Fruit fly (Drosophila melanogaster) whole organism, embryonic: ENCODE data around the gene wda.

Experiments used
- Bgb ChIP-seq: fragments of 200-800 bp; sonication (Bioruptor generic); IDR thresholded peaks from 2 replicates; pipeline ENCODE4 v1.3.6; 2022; ENCODE audit warnings: missing biosample characterization, missing genetic modification characterization; ENCODE audit not compliant: partially characterized antibody
- Blimp-1 ChIP-seq: fragments of 200-800 bp; sonication (Bioruptor generic); optimal IDR thresholded peaks from 3 replicates; lab custom pipeline; 2018; ENCODE audit warnings: missing biosample characterization, missing genetic modification characterization, mild to moderate bottlenecking, moderate library complexity, missing genetic modification reagents
- CG10147 ChIP-seq: fragments of 200-800 bp; sonication (Bioruptor generic); optimal IDR thresholded peaks from 2 replicates; lab custom pipeline; 2019; ENCODE audit warnings: missing biosample characterization, mild to moderate bottlenecking, missing genetic modification characterization, moderate library complexity
- CG16815 ChIP-seq: fragments of 200-800 bp; sonication (Bioruptor generic); optimal IDR thresholded peaks from 3 replicates; lab custom pipeline; 2017; ENCODE audit warnings: missing biosample characterization, mild to moderate bottlenecking, missing genetic modification characterization
- CG17328 ChIP-seq: fragments of 200-800 bp; sonication (Bioruptor generic); IDR thresholded peaks from 2 replicates; pipeline ENCODE4 v1.3.6; 2022; ENCODE audit warnings: missing biosample characterization, missing genetic modification characterization
- CG17802 ChIP-seq: fragments of 200-800 bp; sonication (Bioruptor generic); optimal IDR thresholded peaks from 2 replicates; lab custom pipeline; 2018; ENCODE audit warnings: missing biosample characterization, mild to moderate bottlenecking, missing genetic modification characterization, moderate library complexity
- CG18619 ChIP-seq: fragments of 200-800 bp; sonication (Bioruptor generic); optimal IDR thresholded peaks from 3 replicates; lab custom pipeline; 2017; ENCODE audit warnings: missing biosample characterization, mild to moderate bottlenecking, missing genetic modification characterization
- CG2712 ChIP-seq: fragments of 200-800 bp; optimal IDR thresholded peaks from 3 replicates; lab custom pipeline; 2019; ENCODE audit warnings: missing biosample characterization, mild to moderate bottlenecking, missing genetic modification characterization, moderate library complexity
- CG2889 ChIP-seq: fragments of 200-800 bp; sonication (Bioruptor generic); IDR thresholded peaks from 3 replicates; pipeline ENCODE4 v1.3.6; 2022; ENCODE audit warnings: missing biosample characterization, missing genetic modification characterization
- CG31441 ChIP-seq: fragments of 200-800 bp; sonication (Bioruptor generic); IDR thresholded peaks from 2 replicates; pipeline ENCODE4 v1.3.6; 2022; ENCODE audit warnings: missing biosample characterization, missing genetic modification characterization
- CG3281 ChIP-seq: fragments of 200-800 bp; sonication (Bioruptor generic); optimal IDR thresholded peaks from 3 replicates; lab custom pipeline; 2017; ENCODE audit warnings: missing biosample characterization, mild to moderate bottlenecking, missing genetic modification characterization
- CG3847 ChIP-seq: fragments of 200-800 bp; sonication (Bioruptor generic); IDR thresholded peaks from 2 replicates; pipeline ENCODE4 v1.3.6; 2022; ENCODE audit warnings: missing biosample characterization, missing genetic modification characterization
- CG43689 ChIP-seq: fragments of 200-800 bp; sonication (Bioruptor generic); IDR thresholded peaks from 2 replicates; pipeline ENCODE4 v1.3.6; 2022; ENCODE audit warnings: missing biosample characterization, missing genetic modification characterization
- CG4617 ChIP-seq: fragments of 200-800 bp; sonication (Bioruptor generic); optimal IDR thresholded peaks from 3 replicates; lab custom pipeline; 2016; ENCODE audit warnings: missing biosample characterization, missing genetic modification characterization, borderline replicate concordance
- CG6813 ChIP-seq: fragments of 200-800 bp; sonication (Bioruptor generic); optimal IDR thresholded peaks from 2 replicates; lab custom pipeline; 2017; ENCODE audit warnings: missing biosample characterization, missing genetic modification characterization, mild to moderate bottlenecking, moderate library complexity, missing genetic modification reagents
- CG7745 ChIP-seq: fragments of 200-800 bp; sonication (Bioruptor generic); optimal IDR thresholded peaks from 2 replicates; lab custom pipeline; 2018; ENCODE audit warnings: missing biosample characterization, mild to moderate bottlenecking, missing genetic modification characterization, moderate library complexity
- CG8089 ChIP-seq: fragments of 200-800 bp; sonication (Bioruptor generic); optimal IDR thresholded peaks from 3 replicates; lab custom pipeline; 2016; ENCODE audit warnings: missing biosample characterization, missing genetic modification characterization
- CG9215 ChIP-seq: fragments of 200-800 bp; sonication (Bioruptor generic); IDR thresholded peaks from 2 replicates; pipeline ENCODE4 v1.3.6; 2022; ENCODE audit warnings: missing biosample characterization, missing genetic modification characterization
- CoRest ChIP-seq: fragments of 200-800 bp; sonication (Bioruptor generic); optimal IDR thresholded peaks from 3 replicates; lab custom pipeline; 2018; ENCODE audit warnings: missing biosample characterization, mild to moderate bottlenecking, missing genetic modification characterization, moderate library complexity
- ERR ChIP-seq: fragments of 200-800 bp; sonication (Bioruptor generic); optimal IDR thresholded peaks from 2 replicates; lab custom pipeline; 2016; ENCODE audit warnings: missing biosample characterization, missing genetic modification characterization
- Eip74EF ChIP-seq, 2 experiments: fragments of 200-800 bp in 1 of 2; fragments of >200 bp in 1 of 2; sonication (Bioruptor generic) in 1 of 2; optimal IDR thresholded peaks; 2 replicates each; lab custom pipeline; 2017 to 2019; ENCODE audit warnings: missing biosample characterization in 2 of 2, missing genetic modification characterization in 2 of 2, mild to moderate bottlenecking in 1 of 2, moderate library complexity in 1 of 2
- Hr51 ChIP-seq, 2 experiments: fragments of 200-800 bp; sonication (Bioruptor generic); optimal IDR thresholded peaks; 2 replicates in 1 of 2; 3 replicates in 1 of 2; lab custom pipeline; 2016 to 2018; ENCODE audit warnings: missing biosample characterization in 2 of 2, missing genetic modification characterization in 2 of 2, mild to moderate bottlenecking in 1 of 2, moderate library complexity in 1 of 2
- MTF-1 ChIP-seq: fragments of 200-800 bp; sonication (Bioruptor generic); optimal IDR thresholded peaks from 2 replicates; lab custom pipeline; 2018; ENCODE audit warnings: missing biosample characterization, mild to moderate bottlenecking, missing genetic modification characterization, borderline replicate concordance
- NfI ChIP-seq: fragments of 200-800 bp; sonication (Bioruptor generic); optimal IDR thresholded peaks from 3 replicates; lab custom pipeline; 2018; ENCODE audit warnings: missing biosample characterization, mild to moderate bottlenecking, missing genetic modification characterization, moderate library complexity
- Ravus ChIP-seq: fragments of 200-800 bp; sonication (Bioruptor generic); IDR thresholded peaks from 2 replicates; pipeline ENCODE4 v1.3.6; 2022; ENCODE audit warnings: missing biosample characterization, missing genetic modification characterization
- Spps ChIP-seq: fragments of 200-800 bp; sonication (Bioruptor generic); optimal IDR thresholded peaks from 2 replicates; lab custom pipeline; 2018; ENCODE audit warnings: missing biosample characterization, mild to moderate bottlenecking, missing genetic modification characterization
- ap ChIP-seq: fragments of 200-800 bp; sonication (Bioruptor generic); IDR thresholded peaks from 2 replicates; pipeline ENCODE4 v1.3.6; 2022; ENCODE audit warnings: missing biosample characterization, missing genetic modification characterization
- bbx ChIP-seq: fragments of 200-800 bp; sonication (Bioruptor generic); IDR thresholded peaks from 2 replicates; pipeline ENCODE4 v1.3.6; 2022; ENCODE audit warnings: missing biosample characterization, missing genetic modification characterization; ENCODE audit not compliant: partially characterized antibody
- bsh ChIP-seq, 2 experiments: fragments of 200-800 bp; sonication (Bioruptor generic); optimal IDR thresholded peaks; 2 replicates each; lab custom pipeline; 2017 to 2018; ENCODE audit warnings: mild to moderate bottlenecking in 2 of 2, missing biosample characterization in 2 of 2, missing genetic modification characterization in 2 of 2, moderate library complexity in 1 of 2
- chif ChIP-seq, 2 experiments: fragments of 200-800 bp; sonication (Bioruptor generic); optimal IDR thresholded peaks; 3 replicates each; lab custom pipeline; 2016; ENCODE audit warnings: missing biosample characterization in 2 of 2, missing genetic modification characterization in 2 of 2
- ewg ChIP-seq: fragments of 200-800 bp; sonication (Bioruptor generic); optimal IDR thresholded peaks from 3 replicates; lab custom pipeline; 2017; ENCODE audit warnings: mild to moderate bottlenecking, missing biosample characterization, missing genetic modification reagents, missing genetic modification characterization
- fd3F ChIP-seq: fragments of 200-800 bp; sonication (Bioruptor generic); optimal IDR thresholded peaks from 2 replicates; lab custom pipeline; 2018; ENCODE audit warnings: missing biosample characterization, mild to moderate bottlenecking, missing genetic modification characterization, moderate library complexity
- gcm ChIP-seq: fragments of 200-800 bp; sonication (Bioruptor generic); optimal IDR thresholded peaks from 2 replicates; lab custom pipeline; 2019; ENCODE audit warnings: missing biosample characterization, mild to moderate bottlenecking, missing genetic modification characterization, moderate library complexity
- ham ChIP-seq: fragments of 200-800 bp; sonication (Bioruptor generic); IDR thresholded peaks from 2 replicates; pipeline ENCODE4 v1.3.6; 2022; ENCODE audit warnings: missing biosample characterization, missing genetic modification characterization
- jing ChIP-seq: fragments of 200-800 bp; sonication (Bioruptor generic); optimal IDR thresholded peaks from 2 replicates; lab custom pipeline; 2018; ENCODE audit warnings: missing biosample characterization, mild to moderate bottlenecking, missing genetic modification characterization
- knrl ChIP-seq: fragments of 200-800 bp; sonication (Bioruptor generic); IDR thresholded peaks from 3 replicates; pipeline ENCODE4 v1.3.6; 2022; ENCODE audit warnings: missing biosample characterization, missing genetic modification characterization; ENCODE audit not compliant: partially characterized antibody
- lilli ChIP-seq: fragments of 200-800 bp; sonication (Bioruptor generic); optimal IDR thresholded peaks from 3 replicates; lab custom pipeline; 2016; ENCODE audit warnings: missing biosample characterization, missing genetic modification characterization
- maf-S ChIP-seq: fragments of 200-800 bp; sonication (Bioruptor generic); optimal IDR thresholded peaks from 2 replicates; lab custom pipeline; 2016; ENCODE audit warnings: missing biosample characterization, missing genetic modification characterization
- nmo ChIP-seq: fragments of 200-800 bp; sonication (Bioruptor generic); optimal IDR thresholded peaks from 2 replicates; lab custom pipeline; 2018; ENCODE audit warnings: missing biosample characterization, mild to moderate bottlenecking, missing genetic modification characterization, moderate library complexity
- nom ChIP-seq: fragments of 200-800 bp; sonication (Bioruptor generic); optimal IDR thresholded peaks from 2 replicates; lab custom pipeline; 2017; ENCODE audit warnings: missing biosample characterization, missing genetic modification characterization, mild to moderate bottlenecking, moderate library complexity, missing genetic modification reagents
- p53 ChIP-seq: fragments of 200-800 bp; sonication (Bioruptor generic); optimal IDR thresholded peaks from 2 replicates; lab custom pipeline; 2016; ENCODE audit warnings: missing biosample characterization, missing genetic modification characterization
- rib ChIP-seq: fragments of 200-800 bp; sonication (Bioruptor generic); IDR thresholded peaks from 2 replicates; pipeline ENCODE4 v1.3.6; 2022; ENCODE audit warnings: missing biosample characterization, missing genetic modification characterization
- tll ChIP-seq, 2 experiments: fragments of 200-800 bp in 1 of 2; fragments of >200 bp in 1 of 2; sonication (Bioruptor generic) in 1 of 2; optimal IDR thresholded peaks; 2 replicates each; lab custom pipeline; 2017 to 2019; ENCODE audit warnings: missing biosample characterization in 2 of 2, missing genetic modification characterization in 2 of 2, mild to moderate bottlenecking in 1 of 2, moderate library complexity in 1 of 2
- tup ChIP-seq: fragments of 200-800 bp; sonication (Bioruptor generic); optimal IDR thresholded peaks from 2 replicates; lab custom pipeline; 2016; ENCODE audit warnings: missing biosample characterization, mild to moderate bottlenecking, missing genetic modification characterization, moderate library complexity
- unpg ChIP-seq: fragments of 200-800 bp; sonication (Bioruptor generic); optimal IDR thresholded peaks from 3 replicates; lab custom pipeline; 2018; ENCODE audit warnings: missing biosample characterization, mild to moderate bottlenecking, missing genetic modification characterization, moderate library complexity
- vfl ChIP-seq: fragments of 200-800 bp; sonication (Bioruptor generic); optimal IDR thresholded peaks from 2 replicates; lab custom pipeline; 2016; ENCODE audit warnings: missing biosample characterization, missing genetic modification characterization
- zen2 ChIP-seq: fragments of 200-800 bp; sonication (Bioruptor generic); IDR thresholded peaks from 3 replicates; pipeline ENCODE4 v1.3.6; 2022; ENCODE audit warnings: missing biosample characterization, missing genetic modification characterization; ENCODE audit not compliant: partially characterized antibody
- zf30C ChIP-seq: fragments of 200-800 bp; sonication (Bioruptor generic); optimal IDR thresholded peaks from 3 replicates; lab custom pipeline; 2018; ENCODE audit warnings: missing biosample characterization, mild to moderate bottlenecking, missing genetic modification characterization

wda gene

dm6 chr3R:23295360-23295772 lies 37.5 kb upstream of the wda start:
- TF ChIP-seq Blimp-1 (GFP tag; lab: Kevin White, UChicago) (peak; percentile 9), unpg (GFP tag; lab: Kevin White, UChicago) (peak; percentile 45), zen2 (GFP tag; lab: Robert Waterston, UW) (peak; percentile 41; the same call in 1 of the 3 replicates), CG43689 (GFP tag; lab: Robert Waterston, UW) (no peak), nmo (peak; percentile 29), CG2889 (GFP tag; lab: Robert Waterston, UW) (no peak), knrl (peak; percentile 13; the same call in 1 of the 3 replicates), fd3F (GFP tag; lab: Kevin White, UChicago) (no peak), ERR (peak; percentile 13), CG10147 (GFP tag; lab: Kevin White, UChicago) (no peak), CG8089 (GFP tag; lab: Kevin White, UChicago) (peak; percentile 34), CG3281 (no peak), CG4617 (GFP tag; lab: Kevin White, UChicago) (no peak), ap (GFP tag; lab: Robert Waterston, UW) (no peak), CG3847 (GFP tag; lab: Robert Waterston, UW) (0 out of 2 replicates have a peak, but pooled peaks have one; percentile 24), chif (GFP tag; optimal IDR thresholded peaks at IDR 0.05; lab: Kevin White, UChicago) (peak in 1 of 2 experiments; percentile 14), jing (GFP tag; lab: Kevin White, UChicago) (peak; percentile 98), ewg (GFP tag; lab: Kevin White, UChicago) (peak; percentile 47), p53 (GFP tag; lab: Kevin White, UChicago) (no peak), Eip74EF (GFP tag; optimal IDR thresholded peaks at IDR 0.05; lab: Kevin White, UChicago) (no peak), CG6813 (GFP tag; lab: Kevin White, UChicago) (peak; percentile 36), CG17802 (no peak), CG9215 (GFP tag; lab: Robert Waterston, UW) (no peak), CG18619 (GFP tag; lab: Kevin White, UChicago) (no peak), gcm (GFP tag; lab: Kevin White, UChicago) (peak; percentile 19), Spps (tag; lab: Kevin White, UChicago) (no peak), CoRest (peak; percentile 46), CG7745 (tag; lab: Kevin White, UChicago) (no peak), zf30C (GFP tag; lab: Kevin White, UChicago) (peak; percentile 24), CG2712 (tag; lab: Kevin White, UChicago) (peak; percentile 45), CG17328 (GFP tag; lab: Robert Waterston, UW) (peak; percentile 42; the same call in 1 of the 2 replicates), CG16815 (GFP tag; lab: Kevin White, UChicago) (no peak), vfl (no peak), tll (GFP tag; optimal IDR thresholded peaks at IDR 0.05; lab: Kevin White, UChicago) (no peak), nom (GFP tag; lab: Kevin White, UChicago) (peak; percentile 85), NfI (peak; percentile 9), MTF-1 (GFP tag; lab: Kevin White, UChicago) (peak; percentile 31), tup (GFP tag; lab: Kevin White, UChicago) (no peak), maf-S (GFP tag; lab: Kevin White, UChicago) (no peak), lilli (GFP tag; lab: Kevin White, UChicago) (peak; percentile 13), rib (GFP tag; lab: Robert Waterston, UW) (peak; percentile 76; the same call in 1 of the 2 replicates), CG31441 (GFP tag; lab: Robert Waterston, UW) (no peak), Bgb (GFP tag; lab: Robert Waterston, UW) (peak; percentile 69), bsh (GFP tag; optimal IDR thresholded peaks at IDR 0.05; lab: Kevin White, UChicago) (peak; percentile 18 to 64), ham (GFP tag; lab: Robert Waterston, UW) (no peak), Ravus (GFP tag; lab: Robert Waterston, UW) (no peak), bbx (GFP tag; lab: Robert Waterston, UW) (peak; percentile 66), Hr51 (GFP tag; optimal IDR thresholded peaks at IDR 0.05; lab: Kevin White, UChicago) (no peak)
